Fruit fly (Drosophila melanogaster) whole organism, embryonic: ENCODE data around the gene Lamtor5.
A peak's percentile ranks its signal among the peaks of the same experiment; 100 is the strongest.

Experiments
- Antp ChIP-seq: fragments of 200-800 bp; sonication (Bioruptor generic); optimal IDR thresholded peaks from 3 replicates; lab custom pipeline; 2016; ENCODE audit warnings: missing biosample characterization, missing genetic modification characterization
- CG10321 ChIP-seq: fragments of 200-800 bp; sonication (Bioruptor generic); IDR thresholded peaks from 2 replicates; pipeline ENCODE4 v1.3.6; 2022; ENCODE audit warnings: missing biosample characterization, missing genetic modification characterization
- CG12104 ChIP-seq: fragments of 200-800 bp; sonication (Bioruptor generic); optimal IDR thresholded peaks from 3 replicates; lab custom pipeline; 2016; ENCODE audit warnings: missing biosample characterization, missing genetic modification characterization
- CG12155 ChIP-seq: fragments of 200-800 bp; sonication (Bioruptor generic); optimal IDR thresholded peaks from 3 replicates; lab custom pipeline; 2016; ENCODE audit warnings: missing biosample characterization, missing genetic modification characterization
- CG12299 ChIP-seq: fragments of 200-800 bp; sonication (Bioruptor generic); optimal IDR thresholded peaks from 2 replicates; lab custom pipeline; 2018; ENCODE audit warnings: missing biosample characterization, mild to moderate bottlenecking, missing genetic modification characterization
- CG12391 ChIP-seq: fragments of 200-800 bp; sonication (Bioruptor generic); optimal IDR thresholded peaks from 3 replicates; lab custom pipeline; 2018; ENCODE audit warnings: missing biosample characterization, mild to moderate bottlenecking, missing genetic modification characterization, moderate library complexity
- CG14050 ChIP-seq: fragments of 200-800 bp; sonication (Bioruptor generic); IDR thresholded peaks from 3 replicates; pipeline ENCODE4 v1.3.6; 2022; ENCODE audit warnings: missing biosample characterization, missing genetic modification characterization
- CG15601 ChIP-seq: fragments of 200-800 bp; sonication (Bioruptor generic); optimal IDR thresholded peaks from 3 replicates; lab custom pipeline; 2019; ENCODE audit warnings: missing biosample characterization, mild to moderate bottlenecking, missing genetic modification characterization, moderate library complexity
- CG2116 ChIP-seq: fragments of 200-800 bp; sonication (Bioruptor generic); optimal IDR thresholded peaks from 3 replicates; lab custom pipeline; 2018; ENCODE audit warnings: missing biosample characterization, mild to moderate bottlenecking, missing genetic modification characterization
- CG31365 ChIP-seq: fragments of 200-800 bp; sonication (Bioruptor generic); optimal IDR thresholded peaks from 2 replicates; lab custom pipeline; 2018; ENCODE audit warnings: missing biosample characterization, mild to moderate bottlenecking, missing genetic modification characterization
- CG3281 ChIP-seq: fragments of 200-800 bp; sonication (Bioruptor generic); optimal IDR thresholded peaks from 3 replicates; lab custom pipeline; 2017; ENCODE audit warnings: missing biosample characterization, mild to moderate bottlenecking, missing genetic modification characterization
- CG33557 ChIP-seq: fragments of 200-800 bp; sonication (Bioruptor generic); optimal IDR thresholded peaks from 2 replicates; lab custom pipeline; 2019; ENCODE audit warnings: missing biosample characterization, mild to moderate bottlenecking, missing genetic modification characterization, moderate library complexity
- CG4820 ChIP-seq: fragments of 200-800 bp; sonication (Bioruptor generic); optimal IDR thresholded peaks from 3 replicates; lab custom pipeline; 2016; ENCODE audit warnings: missing biosample characterization, missing genetic modification characterization
- CG4854 ChIP-seq: fragments of 200-800 bp; sonication (Bioruptor generic); optimal IDR thresholded peaks from 2 replicates; lab custom pipeline; 2016; ENCODE audit warnings: missing biosample characterization, missing genetic modification characterization, inconsistent platforms
- CG6654 ChIP-seq: fragments of 200-800 bp; sonication (Bioruptor generic); optimal IDR thresholded peaks from 2 replicates; lab custom pipeline; 2017; ENCODE audit warnings: missing biosample characterization, mild to moderate bottlenecking, missing genetic modification characterization
- CG7786 ChIP-seq: fragments of 200-800 bp; sonication (Bioruptor generic); optimal IDR thresholded peaks from 2 replicates; lab custom pipeline; 2016; ENCODE audit warnings: missing biosample characterization, missing genetic modification characterization
- CG8765 ChIP-seq: fragments of 200-800 bp; sonication (Bioruptor generic); IDR thresholded peaks from 2 replicates; pipeline ENCODE4 v1.3.6; 2022; ENCODE audit warnings: missing biosample characterization, missing genetic modification characterization
- Dek ChIP-seq: fragments of 200-800 bp; sonication (Bioruptor generic); optimal IDR thresholded peaks from 3 replicates; lab custom pipeline; 2019; ENCODE audit warnings: missing biosample characterization, mild to moderate bottlenecking, missing genetic modification characterization, moderate library complexity
- Dip3 ChIP-seq: fragments of 200-800 bp; sonication (Bioruptor generic); optimal IDR thresholded peaks from 3 replicates; lab custom pipeline; 2016; ENCODE audit warnings: missing biosample characterization, missing genetic modification characterization
- Fer2 ChIP-seq: fragments of 200-800 bp; sonication (Bioruptor generic); optimal IDR thresholded peaks from 2 replicates; lab custom pipeline; 2018; ENCODE audit warnings: missing biosample characterization, mild to moderate bottlenecking, missing genetic modification characterization, moderate library complexity
- HLH3B ChIP-seq: fragments of 200-800 bp; sonication (Bioruptor generic); IDR thresholded peaks from 2 replicates; pipeline ENCODE4 v1.3.6; 2022; ENCODE audit warnings: missing biosample characterization, missing genetic modification characterization
- HLHmδ ChIP-seq: fragments of 200-800 bp; sonication (Bioruptor generic); optimal IDR thresholded peaks from 2 replicates; lab custom pipeline; 2018; ENCODE audit warnings: missing biosample characterization, mild to moderate bottlenecking, missing genetic modification characterization, moderate library complexity
- Hr78 ChIP-seq, 2 experiments: fragments of 200-800 bp in 1 of 2; fragments of >200 bp in 1 of 2; sonication (Bioruptor generic) in 1 of 2; optimal IDR thresholded peaks; 2 replicates each; lab custom pipeline; 2017 to 2019; ENCODE audit warnings: missing biosample characterization in 2 of 2, missing genetic modification characterization in 2 of 2, mild to moderate bottlenecking in 1 of 2, moderate library complexity in 1 of 2
- Kr ChIP-seq: fragments of 200-800 bp; sonication (Bioruptor generic); optimal IDR thresholded peaks from 2 replicates; lab custom pipeline; 2017; ENCODE audit warnings: missing biosample characterization, mild to moderate bottlenecking, missing genetic modification characterization
- NC2β ChIP-seq: fragments of 200-800 bp; sonication (Bioruptor generic); optimal IDR thresholded peaks from 2 replicates; lab custom pipeline; 2016; ENCODE audit warnings: missing biosample characterization, missing genetic modification characterization
- Neu2 ChIP-seq: fragments of 200-800 bp; sonication (Bioruptor generic); optimal IDR thresholded peaks from 3 replicates; lab custom pipeline; 2016; ENCODE audit warnings: missing biosample characterization, missing genetic modification characterization, borderline replicate concordance
- Pdp1 ChIP-seq, 2 experiments: fragments of 200-800 bp; sonication (Bioruptor generic); optimal IDR thresholded peaks; 3 replicates each; lab custom pipeline; 2016; ENCODE audit warnings: missing biosample characterization in 2 of 2, missing genetic modification characterization in 2 of 2, mild to moderate bottlenecking in 1 of 2, moderate library complexity in 1 of 2
- Ravus ChIP-seq: fragments of 200-800 bp; sonication (Bioruptor generic); IDR thresholded peaks from 2 replicates; pipeline ENCODE4 v1.3.6; 2022; ENCODE audit warnings: missing biosample characterization, missing genetic modification characterization
- Ssrp ChIP-seq: fragments of 200-800 bp; sonication (Bioruptor generic); optimal IDR thresholded peaks from 2 replicates; lab custom pipeline; 2018; ENCODE audit warnings: missing biosample characterization, mild to moderate bottlenecking, missing genetic modification characterization, moderate library complexity
- Trl ChIP-seq, 3 experiments: fragments of >200 bp in 2 of 3; fragments of 200-800 bp in 1 of 3; sonication (Bioruptor generic) in 1 of 3; optimal IDR thresholded peaks; 2 replicates in 1 of 3; 3 replicates in 2 of 3; lab custom pipeline; 2016 to 2017; ENCODE audit warnings: missing biosample characterization in 1 of 3, missing genetic modification characterization in 1 of 3
- aop ChIP-seq: fragments of 200-800 bp; sonication (Bioruptor generic); IDR thresholded peaks from 2 replicates; pipeline ENCODE4 v1.3.6; 2022; ENCODE audit warnings: missing biosample characterization, missing genetic modification characterization
- ash1 ChIP-seq: fragments of 200-800 bp; sonication (Bioruptor generic); optimal IDR thresholded peaks from 2 replicates; lab custom pipeline; 2018; ENCODE audit warnings: missing biosample characterization, mild to moderate bottlenecking, missing genetic modification characterization
- caup ChIP-seq: fragments of 200-800 bp; sonication (Bioruptor generic); optimal IDR thresholded peaks from 3 replicates; lab custom pipeline; 2017; ENCODE audit warnings: missing biosample characterization, mild to moderate bottlenecking, missing genetic modification characterization, moderate library complexity; ENCODE audit not compliant: severe bottlenecking
- chinmo ChIP-seq: fragments of 200-800 bp; sonication (Bioruptor generic); IDR thresholded peaks from 4 replicates; pipeline ENCODE4 v1.3.6; 2022; ENCODE audit warnings: missing biosample characterization, missing genetic modification characterization; ENCODE audit not compliant: partially characterized antibody
- chm ChIP-seq: fragments of 200-800 bp; sonication (Bioruptor generic); IDR thresholded peaks from 2 replicates; pipeline ENCODE4 v1.3.6; 2022; ENCODE audit warnings: missing biosample characterization, missing genetic modification characterization
- chn ChIP-seq: fragments of 200-800 bp; sonication (Bioruptor generic); optimal IDR thresholded peaks from 2 replicates; lab custom pipeline; 2016; ENCODE audit warnings: missing biosample characterization, missing genetic modification characterization
- crol ChIP-seq: fragments of 200-800 bp; sonication (Bioruptor generic); IDR thresholded peaks from 2 replicates; pipeline ENCODE4 v1.3.6; 2022; ENCODE audit warnings: missing biosample characterization, missing genetic modification characterization
- fu2 ChIP-seq: fragments of 200-800 bp; sonication (Bioruptor generic); optimal IDR thresholded peaks from 2 replicates; lab custom pipeline; 2016; ENCODE audit warnings: missing biosample characterization, missing genetic modification characterization
- jing ChIP-seq: fragments of 200-800 bp; sonication (Bioruptor generic); optimal IDR thresholded peaks from 2 replicates; lab custom pipeline; 2018; ENCODE audit warnings: missing biosample characterization, mild to moderate bottlenecking, missing genetic modification characterization
- lilli ChIP-seq: fragments of 200-800 bp; sonication (Bioruptor generic); optimal IDR thresholded peaks from 3 replicates; lab custom pipeline; 2016; ENCODE audit warnings: missing biosample characterization, missing genetic modification characterization
- lmd ChIP-seq: fragments of 200-800 bp; sonication (Bioruptor generic); IDR thresholded peaks from 2 replicates; pipeline ENCODE4 v1.3.6; 2022; ENCODE audit warnings: missing biosample characterization, missing genetic modification characterization
- lov ChIP-seq, 2 experiments: fragments of 200-800 bp in 1 of 2; fragments of >200 bp in 1 of 2; sonication (Bioruptor generic) in 1 of 2; IDR thresholded peaks in 1 of 2; optimal IDR thresholded peaks in 1 of 2; 2 replicates in 1 of 2; 3 replicates in 1 of 2; pipeline versions ENCODE4 v1.3.6 to Lab custom; 2017 to 2022; ENCODE audit warnings: missing biosample characterization in 1 of 2, missing genetic modification characterization in 1 of 2
- nom ChIP-seq: fragments of 200-800 bp; sonication (Bioruptor generic); optimal IDR thresholded peaks from 2 replicates; lab custom pipeline; 2017; ENCODE audit warnings: missing biosample characterization, missing genetic modification characterization, mild to moderate bottlenecking, moderate library complexity, missing genetic modification reagents
- p53 ChIP-seq: fragments of 200-800 bp; sonication (Bioruptor generic); optimal IDR thresholded peaks from 2 replicates; lab custom pipeline; 2016; ENCODE audit warnings: missing biosample characterization, missing genetic modification characterization
- pita ChIP-seq: fragments of 200-800 bp; sonication (Bioruptor generic); optimal IDR thresholded peaks from 2 replicates; lab custom pipeline; 2017; ENCODE audit warnings: missing biosample characterization, mild to moderate bottlenecking, missing genetic modification characterization
- sens-2 ChIP-seq: fragments of 200-800 bp; sonication (Bioruptor generic); IDR thresholded peaks from 2 replicates; pipeline ENCODE4 v1.3.6; 2022; ENCODE audit warnings: missing biosample characterization, missing genetic modification characterization
- so ChIP-seq: fragments of 200-800 bp; sonication (Bioruptor generic); IDR thresholded peaks from 3 replicates; pipeline ENCODE4 v1.3.6; 2022; ENCODE audit warnings: missing biosample characterization, missing genetic modification characterization
- tgo ChIP-seq: fragments of 200-800 bp; sonication (Bioruptor generic); IDR thresholded peaks from 3 replicates; pipeline ENCODE4 v1.3.6; 2022; ENCODE audit warnings: missing biosample characterization, missing genetic modification characterization
- zfh2 ChIP-seq: fragments of 200-800 bp; sonication (Bioruptor generic); optimal IDR thresholded peaks from 2 replicates; lab custom pipeline; 2016; ENCODE audit warnings: missing biosample characterization, missing genetic modification characterization

Lamtor5 gene

DNA sequence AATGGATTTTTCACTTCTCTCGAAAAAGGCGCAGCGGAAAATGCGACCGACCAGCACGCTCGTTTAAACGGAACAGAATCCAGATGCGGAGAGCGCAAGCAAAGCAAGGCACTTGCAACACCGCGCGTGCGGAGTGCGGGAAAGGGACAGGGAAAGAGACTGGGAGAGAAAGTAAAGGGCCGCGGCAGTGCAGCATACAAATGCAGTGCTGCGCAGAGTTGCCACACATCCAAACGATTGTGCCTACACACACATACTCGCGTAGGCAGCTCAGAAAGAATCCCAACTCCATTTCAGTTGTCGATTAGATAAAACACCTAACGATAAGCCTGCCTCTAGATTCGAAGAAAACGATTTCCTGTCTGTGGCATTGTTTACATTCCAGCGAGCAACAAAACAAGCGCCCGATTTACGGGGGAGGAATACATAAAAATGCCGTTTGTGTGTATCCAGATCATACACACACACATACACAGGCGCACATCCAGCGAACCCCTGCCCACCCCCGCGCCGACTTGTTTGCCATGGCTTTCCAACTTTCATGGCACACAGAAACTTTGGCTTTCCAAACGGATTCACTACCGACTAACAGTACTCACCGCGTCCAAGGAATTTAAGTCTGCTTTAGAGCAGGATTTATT is 40.8 kb upstream of the Lamtor5 start (continued):
- TF ChIP-seq lilli (no peak), chm (GFP tag; lab: Robert Waterston, UW) (no peak), crol (peak; percentile 87), lov (optimal IDR thresholded peaks at IDR 0.05; lab: Kevin White, UChicago) (no peak), lov (GFP tag; IDR thresholded peaks at IDR 0.05; lab: Robert Waterston, UW) (no peak), CG12299 (tag; lab: Kevin White, UChicago) (no peak), CG4854 (no peak), CG31365 (no peak), Fer2 (no peak), jing (no peak), Ravus (GFP tag; lab: Robert Waterston, UW) (no peak), Ssrp (tag; lab: Kevin White, UChicago) (no peak), Dek (no peak), zfh2 (GFP tag; lab: Kevin White, UChicago) (no peak), sens-2 (no peak), Trl (optimal IDR thresholded peaks at IDR 0.05; lab: Kevin White, UChicago) (peak; percentile 9 to 53), Trl (GFP tag; optimal IDR thresholded peaks at IDR 0.05; lab: Kevin White, UChicago) (no peak), tgo (GFP tag; lab: Robert Waterston, UW) (no peak), Kr (GFP tag; lab: Kevin White, UChicago) (no peak), ash1 (GFP tag; lab: Kevin White, UChicago) (no peak), pita (GFP tag; lab: Kevin White, UChicago) (no peak), nom (GFP tag; lab: Kevin White, UChicago) (peak; percentile 43), HLH3B (GFP tag; lab: Robert Waterston, UW) (no peak), CG12391 (tag; lab: Kevin White, UChicago) (no peak), CG12104 (GFP tag; lab: Kevin White, UChicago) (no peak), chinmo (GFP tag; lab: Robert Waterston, UW) (0 out of 4 replicates have a peak, but pooled peaks have one; percentile 60), chn (no peak), CG15601 (tag; lab: Kevin White, UChicago) (no peak), CG3281 (GFP tag; lab: Kevin White, UChicago) (peak; percentile 15), Dip3 (GFP tag; lab: Kevin White, UChicago) (no peak), caup (no peak), aop (no peak), fu2 (GFP tag; lab: Kevin White, UChicago) (no peak), Pdp1 (GFP tag; optimal IDR thresholded peaks at IDR 0.05; lab: Kevin White, UChicago) (no peak), CG8765 (GFP tag; lab: Robert Waterston, UW) (no peak), p53 (GFP tag; lab: Kevin White, UChicago) (no peak), CG12155 (GFP tag; lab: Kevin White, UChicago) (no peak), HLHmδ (peak; percentile 36), CG33557 (GFP tag; lab: Kevin White, UChicago) (no peak), so (GFP tag; lab: Robert Waterston, UW) (no peak), Neu2 (no peak), Hr78 (GFP tag; optimal IDR thresholded peaks at IDR 0.05; lab: Kevin White, UChicago) (no peak), CG7786 (GFP tag; lab: Kevin White, UChicago) (no peak), CG14050 (GFP tag; lab: Robert Waterston, UW) (no peak), NC2β (GFP tag; lab: Kevin White, UChicago) (no peak), lmd (GFP tag; lab: Robert Waterston, UW) (no peak), CG4820 (GFP tag; lab: Kevin White, UChicago) (no peak), CG10321 (GFP tag; lab: Robert Waterston, UW) (no peak), Antp (GFP tag; lab: Kevin White, UChicago) (no peak), CG6654 (GFP tag; lab: Kevin White, UChicago) (no peak), CG2116 (peak; percentile 9)
